Worm (Caenorhabditis elegans) whole organism, late embryonic: Measurements from ENCODE around the gene F53F4.17.

Source experiments
- T23F11.4 ChIP-seq: fragments of 200-800 bp; sonication (Bioruptor generic); optimal IDR thresholded peaks from 2 replicates; lab custom pipeline; 2018; ENCODE audit warnings: mild to moderate bottlenecking, missing genetic modification characterization, missing compliant biosample characterization
- ahr-1 ChIP-seq: sonication (generic microtip); optimal IDR thresholded peaks from 2 replicates; lab custom pipeline; 2016; ENCODE audit warnings: missing genetic modification characterization, missing compliant biosample characterization
- dmd-4 ChIP-seq: sonication (generic microtip); optimal IDR thresholded peaks from 2 replicates; lab custom pipeline; 2016; ENCODE audit warnings: borderline replicate concordance, missing genetic modification characterization, missing compliant biosample characterization
- elt-2 ChIP-seq: sonication (generic microtip); optimal IDR thresholded peaks from 2 replicates; lab custom pipeline; 2016; ENCODE audit warnings: missing genetic modification reagents, missing genetic modification characterization, missing compliant biosample characterization
- fkh-10 ChIP-seq: fragments of 150-350 bp; optimal IDR thresholded peaks from 2 replicates; lab custom pipeline; 2014; ENCODE audit warnings: missing biosample characterization, missing genetic modification reagents, missing genetic modification characterization
- fkh-6 ChIP-seq: sonication (generic microtip); optimal IDR thresholded peaks from 2 replicates; lab custom pipeline; 2016; ENCODE audit warnings: missing genetic modification characterization, missing compliant biosample characterization
- hlh-13 ChIP-seq: fragments of 200-800 bp; sonication (Bioruptor generic); optimal IDR thresholded peaks from 2 replicates; lab custom pipeline; 2018; ENCODE audit warnings: mild to moderate bottlenecking, missing genetic modification characterization, missing compliant biosample characterization
- hlh-8 ChIP-seq: sonication (generic microtip); optimal IDR thresholded peaks from 2 replicates; lab custom pipeline; 2016; ENCODE audit warnings: missing genotype, missing genetic modification characterization, missing compliant biosample characterization
- nhr-11 ChIP-seq: fragments of 150-350 bp; optimal IDR thresholded peaks from 2 replicates; lab custom pipeline; 2014; ENCODE audit warnings: missing biosample characterization, missing genetic modification characterization
- pha-4 ChIP-seq: fragments of 150-350 bp; optimal IDR thresholded peaks from 2 replicates; lab custom pipeline; 2018; ENCODE audit warnings: missing biosample characterization, missing genetic modification reagents, missing genetic modification characterization
- rnt-1 ChIP-seq: sonication (generic microtip); optimal IDR thresholded peaks from 2 replicates; lab custom pipeline; 2016; ENCODE audit warnings: missing genetic modification characterization, missing compliant biosample characterization
- unc-3 ChIP-seq, 2 experiments: fragments of 200-800 bp in 1 of 2; sonication (Bioruptor generic) in 1 of 2; sonication (generic microtip) in 1 of 2; conservative IDR thresholded peaks in 1 of 2; optimal IDR thresholded peaks in 1 of 2; 2 replicates each; pipeline versions ENCODE4 v1.3.6 to Lab custom; 2016 to 2022; ENCODE audit warnings: missing compliant biosample characterization in 2 of 2, missing genetic modification characterization in 2 of 2, missing genetic modification reagents in 1 of 2

DNA sequence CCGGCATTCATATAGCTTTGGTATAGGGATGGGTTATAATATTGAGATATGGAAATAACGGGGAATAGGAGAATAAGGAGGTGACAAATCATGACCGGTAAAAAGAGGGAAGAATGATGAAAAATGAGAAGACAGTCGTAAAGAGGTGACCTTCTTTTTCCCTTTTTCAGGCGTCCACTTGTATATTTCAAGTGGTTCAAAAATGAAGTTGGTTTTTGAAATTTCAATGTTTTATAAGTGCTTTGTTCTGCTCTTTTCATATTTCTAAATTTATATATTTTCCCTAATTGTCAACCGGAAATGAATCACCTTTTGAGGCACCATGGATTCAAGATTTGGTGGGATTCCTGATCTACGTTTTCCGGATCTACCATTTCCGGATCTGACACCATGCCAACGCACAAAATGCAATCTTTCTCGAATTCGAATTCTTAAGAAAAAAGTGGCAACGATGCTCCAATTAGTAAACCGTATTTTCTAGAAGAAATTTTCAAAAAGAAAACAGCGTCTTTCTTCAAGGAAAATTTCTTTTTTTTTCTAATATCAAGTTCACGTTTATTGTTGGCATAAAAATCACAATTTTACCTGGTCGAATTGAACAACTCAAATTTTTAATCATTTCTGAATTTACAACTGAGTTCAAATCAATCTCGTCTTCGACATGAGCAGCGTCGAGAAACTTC, 1.6 kb downstream of the F53F4.17 start, which contains the start of the genes F53F4.2 and F53F4.18:
- TF ChIP-seq dmd-4 (no peak), pha-4 (tag; lab: Kevin White, UChicago) (no peak), fkh-10 (GFP tag; lab: Kevin White, UChicago) (no peak), fkh-6 (tag; lab: Kevin White, UChicago) (no peak), rnt-1 (no peak), unc-3 (GFP tag; conservative IDR thresholded peaks at IDR 0.05; lab: Robert Waterston, UW) (no peak), unc-3 (tag; optimal IDR thresholded peaks at IDR 0.05; lab: Kevin White, UChicago) (no peak), T23F11.4 (GFP tag; lab: Kevin White, UChicago) (no peak), hlh-13 (GFP tag; lab: Kevin White, UChicago) (no peak), nhr-11 (tag; lab: Kevin White, UChicago) (no peak), elt-2 (tag; lab: Kevin White, UChicago) (no peak), ahr-1 (tag; lab: Kevin White, UChicago) (no peak), hlh-8 (tag; lab: Kevin White, UChicago) (no peak)
